Fruit fly (Drosophila melanogaster) whole organism, prepupa: ENCODE measurements around the gene RecQ4.

Source experiments
- CG10669 ChIP-seq: fragments of 200-800 bp; sonication (Bioruptor generic); optimal IDR thresholded peaks from 3 replicates; lab custom pipeline; 2018; ENCODE audit warnings: missing biosample characterization, mild to moderate bottlenecking, missing genetic modification characterization, moderate library complexity
- CG11294 ChIP-seq: fragments of 200-800 bp; sonication (Bioruptor generic); IDR thresholded peaks from 2 replicates; pipeline ENCODE4 v1.3.6; 2022; ENCODE audit warnings: missing biosample characterization, missing genetic modification characterization
- CG11762 ChIP-seq: fragments of 200-800 bp; sonication (Bioruptor generic); optimal IDR thresholded peaks from 3 replicates; lab custom pipeline; 2016; ENCODE audit warnings: missing biosample characterization, missing genetic modification characterization; ENCODE audit not compliant: insufficient read depth
- CG15336 ChIP-seq: fragments of 200-800 bp; sonication (Bioruptor generic); IDR thresholded peaks from 2 replicates; pipeline ENCODE4 v1.3.6; 2022; ENCODE audit warnings: missing biosample characterization, missing genetic modification characterization
- CG1621 ChIP-seq: fragments of 200-800 bp; sonication (Bioruptor generic); optimal IDR thresholded peaks from 3 replicates; lab custom pipeline; 2018; ENCODE audit warnings: missing biosample characterization, mild to moderate bottlenecking, missing genetic modification characterization
- CG31627 ChIP-seq: fragments of 200-800 bp; sonication (Bioruptor generic); optimal IDR thresholded peaks from 3 replicates; lab custom pipeline; 2016; ENCODE audit warnings: missing biosample characterization, missing genetic modification characterization
- CG34406 ChIP-seq: fragments of 200-800 bp; sonication (Bioruptor generic); optimal IDR thresholded peaks from 3 replicates; lab custom pipeline; 2016; ENCODE audit warnings: missing biosample characterization, missing genetic modification characterization
- CG3919 ChIP-seq: fragments of 200-800 bp; sonication (Bioruptor generic); optimal IDR thresholded peaks from 3 replicates; lab custom pipeline; 2016; ENCODE audit warnings: missing biosample characterization, missing genetic modification characterization
- CG6163 ChIP-seq: fragments of 200-800 bp; sonication (Bioruptor generic); IDR thresholded peaks from 3 replicates; pipeline ENCODE4 v1.3.6; 2022; ENCODE audit warnings: missing biosample characterization, missing genetic modification characterization
- CG6808 ChIP-seq: fragments of 200-800 bp; sonication (Bioruptor generic); optimal IDR thresholded peaks from 3 replicates; lab custom pipeline; 2017; ENCODE audit warnings: missing biosample characterization, missing genetic modification characterization, mild to moderate bottlenecking, moderate library complexity, missing genetic modification reagents
- CG6854 ChIP-seq: fragments of 200-800 bp; sonication (Bioruptor generic); optimal IDR thresholded peaks from 2 replicates; lab custom pipeline; 2017; ENCODE audit warnings: missing biosample characterization, mild to moderate bottlenecking, missing genetic modification characterization
- CG7368 ChIP-seq: fragments of 200-800 bp; sonication (Bioruptor generic); optimal IDR thresholded peaks from 3 replicates; lab custom pipeline; 2016; ENCODE audit warnings: missing biosample characterization, missing genetic modification characterization
- CG8632 ChIP-seq: fragments of 200-800 bp; sonication (Bioruptor generic); optimal IDR thresholded peaks from 3 replicates; lab custom pipeline; 2016; ENCODE audit warnings: missing biosample characterization, missing genetic modification characterization
- CG9139 ChIP-seq: fragments of 200-800 bp; sonication (Bioruptor generic); optimal IDR thresholded peaks from 3 replicates; lab custom pipeline; 2017; ENCODE audit warnings: missing biosample characterization, mild to moderate bottlenecking, missing genetic modification characterization
- Eip75B ChIP-seq: fragments of 200-800 bp; sonication (Bioruptor generic); optimal IDR thresholded peaks from 3 replicates; lab custom pipeline; 2016; ENCODE audit warnings: missing biosample characterization, missing genetic modification characterization
- Eip78C ChIP-seq: fragments of 200-800 bp; sonication (Bioruptor generic); peaks from one replicate; lab custom pipeline; 2016; ENCODE audit warnings: missing biosample characterization, missing genetic modification characterization
- Eip93F ChIP-seq: fragments of 200-800 bp; sonication (Bioruptor generic); optimal IDR thresholded peaks from 2 replicates; lab custom pipeline; 2016; ENCODE audit warnings: missing biosample characterization, mild to moderate bottlenecking, missing genetic modification characterization
- Ets21C ChIP-seq: fragments of 200-800 bp; sonication (Bioruptor generic); optimal IDR thresholded peaks from 3 replicates; lab custom pipeline; 2016; ENCODE audit warnings: missing biosample characterization, missing genetic modification characterization
- Ets96B ChIP-seq: fragments of 200-800 bp; optimal IDR thresholded peaks from 2 replicates; lab custom pipeline; 2019; ENCODE audit warnings: missing biosample characterization, mild to moderate bottlenecking, missing genetic modification characterization, moderate library complexity
- Gug ChIP-seq: fragments of 200-800 bp; sonication (Bioruptor generic); IDR thresholded peaks from 2 replicates; pipeline ENCODE4 v1.3.6; 2022; ENCODE audit warnings: missing biosample characterization, missing genetic modification characterization
- Hr38 ChIP-seq: sonication (Bioruptor generic); optimal IDR thresholded peaks from 2 replicates; lab custom pipeline; 2016; ENCODE audit warnings: missing biosample characterization, missing genetic modification characterization
- Hr39 ChIP-seq: fragments of 200-800 bp; sonication (Bioruptor generic); optimal IDR thresholded peaks from 2 replicates; lab custom pipeline; 2016; ENCODE audit warnings: missing biosample characterization, missing genetic modification characterization
- Met ChIP-seq: fragments of 200-800 bp; sonication (Bioruptor generic); optimal IDR thresholded peaks from 3 replicates; lab custom pipeline; 2016; ENCODE audit warnings: missing biosample characterization, missing genetic modification characterization
- OdsH ChIP-seq: fragments of 200-800 bp; sonication (Bioruptor generic); optimal IDR thresholded peaks from 3 replicates; lab custom pipeline; 2016; ENCODE audit warnings: missing biosample characterization, missing genetic modification characterization
- Sox102F ChIP-seq: fragments of 200-800 bp; sonication (Bioruptor generic); optimal IDR thresholded peaks from 2 replicates; lab custom pipeline; 2016; ENCODE audit warnings: missing biosample characterization, mild to moderate bottlenecking, missing genetic modification characterization
- Sox15 ChIP-seq: fragments of 200-800 bp; sonication (Bioruptor generic); optimal IDR thresholded peaks from 3 replicates; lab custom pipeline; 2016; ENCODE audit warnings: missing biosample characterization, missing genetic modification characterization
- achi ChIP-seq: fragments of 200-800 bp; sonication (Bioruptor generic); optimal IDR thresholded peaks from 3 replicates; lab custom pipeline; 2016; ENCODE audit warnings: missing biosample characterization, missing genetic modification characterization
- acj6 ChIP-seq: fragments of 200-800 bp; sonication (Bioruptor generic); optimal IDR thresholded peaks from 3 replicates; lab custom pipeline; 2016; ENCODE audit warnings: missing biosample characterization, missing genetic modification characterization
- cyc ChIP-seq: fragments of 200-800 bp; sonication (Bioruptor generic); optimal IDR thresholded peaks from 3 replicates; lab custom pipeline; 2016; ENCODE audit warnings: missing biosample characterization, missing genetic modification characterization
- eg ChIP-seq: fragments of 200-800 bp; sonication (Bioruptor generic); IDR thresholded peaks from 3 replicates; pipeline ENCODE4 v1.3.6; 2022; ENCODE audit warnings: missing biosample characterization, missing genetic modification characterization
- esn ChIP-seq: fragments of 200-800 bp; sonication (Bioruptor generic); optimal IDR thresholded peaks from 2 replicates; lab custom pipeline; 2016; ENCODE audit warnings: missing biosample characterization, mild to moderate bottlenecking, missing genetic modification characterization, moderate library complexity
- fd85E ChIP-seq: fragments of 200-800 bp; sonication (Bioruptor generic); optimal IDR thresholded peaks from 3 replicates; lab custom pipeline; 2016; ENCODE audit warnings: missing biosample characterization, missing genetic modification characterization
- fkh ChIP-seq: fragments of 200-800 bp; sonication (Bioruptor generic); optimal IDR thresholded peaks from 3 replicates; lab custom pipeline; 2017; ENCODE audit warnings: missing biosample characterization, mild to moderate bottlenecking, missing genetic modification characterization, moderate library complexity
- lz ChIP-seq: fragments of 200-800 bp; sonication (Bioruptor generic); optimal IDR thresholded peaks from 3 replicates; lab custom pipeline; 2016; ENCODE audit warnings: missing biosample characterization, missing genetic modification characterization
- net ChIP-seq: fragments of 200-800 bp; sonication (Bioruptor generic); optimal IDR thresholded peaks from 3 replicates; lab custom pipeline; 2016; ENCODE audit warnings: missing biosample characterization, missing genetic modification characterization
- pdm3 ChIP-seq: fragments of 200-800 bp; sonication (Bioruptor generic); optimal IDR thresholded peaks from 3 replicates; lab custom pipeline; 2016; ENCODE audit warnings: missing biosample characterization, missing genetic modification characterization
- salr ChIP-seq, 2 experiments: fragments of 200-800 bp; sonication (Bioruptor generic); optimal IDR thresholded peaks; 3 replicates each; lab custom pipeline; 2016 to 2018; ENCODE audit warnings: missing biosample characterization in 2 of 2, missing genetic modification characterization in 2 of 2, mild to moderate bottlenecking in 1 of 2
- spab ChIP-seq: fragments of 200-800 bp; sonication (Bioruptor generic); optimal IDR thresholded peaks from 2 replicates; lab custom pipeline; 2017; ENCODE audit warnings: missing biosample characterization, mild to moderate bottlenecking, missing genetic modification characterization, missing genetic modification reagents
- ss ChIP-seq, 2 experiments: fragments of 200-800 bp; sonication (Bioruptor generic); optimal IDR thresholded peaks; 2 replicates in 1 of 2; 3 replicates in 1 of 2; lab custom pipeline; 2017 to 2018; ENCODE audit warnings: mild to moderate bottlenecking in 2 of 2, missing biosample characterization in 2 of 2, missing genetic modification characterization in 2 of 2, moderate library complexity in 1 of 2
- svp ChIP-seq: fragments of 200-800 bp; sonication (Bioruptor generic); peaks from one replicate; lab custom pipeline; 2016; ENCODE audit warnings: missing biosample characterization, missing genetic modification characterization
- vri ChIP-seq: fragments of 200-800 bp; sonication (Bioruptor generic); optimal IDR thresholded peaks from 3 replicates; lab custom pipeline; 2016; ENCODE audit warnings: missing biosample characterization, mild to moderate bottlenecking, missing genetic modification characterization

Gene RecQ4

dm6 chr3L:8156199-8156598, 19.6 kb downstream of the RecQ4 start (continued):
- TF ChIP-seq lz (GFP tag; lab: Kevin White, UChicago) (peak; percentile 23), CG1621 (tag; lab: Kevin White, UChicago) (no peak), Sox15 (GFP tag; lab: Kevin White, UChicago) (no peak), CG10669 (GFP tag; lab: Kevin White, UChicago) (peak; percentile 16), CG15336 (GFP tag; lab: Robert Waterston, UW) (peak; percentile 41; the same call in 1 of the 2 replicates), Hr39 (no peak), Eip75B (no peak), salr (GFP tag; optimal IDR thresholded peaks at IDR 0.05; lab: Kevin White, UChicago) (no peak), vri (GFP tag; lab: Kevin White, UChicago) (no peak), ss (GFP tag; optimal IDR thresholded peaks at IDR 0.05; lab: Kevin White, UChicago) (peak in 1 of 2 experiments; percentile 22), Gug (no peak), pdm3 (GFP tag; lab: Kevin White, UChicago) (peak; percentile 31), OdsH (peak; percentile 17), CG6163 (peak; percentile 68), net (peak; percentile 15), CG3919 (GFP tag; lab: Kevin White, UChicago) (peak; percentile 42), CG11294 (GFP tag; lab: Robert Waterston, UW) (no peak), CG7368 (GFP tag; lab: Kevin White, UChicago) (no peak), achi (GFP tag; lab: Kevin White, UChicago) (no peak), Ets21C (GFP tag; lab: Kevin White, UChicago) (no peak), Hr38 (GFP tag; lab: Kevin White, UChicago) (no peak), CG8632 (GFP tag; lab: Kevin White, UChicago) (peak; percentile 29), CG31627 (GFP tag; lab: Kevin White, UChicago) (no peak), CG11762 (GFP tag; lab: Kevin White, UChicago) (no peak), Met (GFP tag; lab: Kevin White, UChicago) (peak; percentile 29), acj6 (GFP tag; lab: Kevin White, UChicago) (peak; percentile 28)
- TF ChIP-seq, all 60 proteins: peak for 25

DNA sequence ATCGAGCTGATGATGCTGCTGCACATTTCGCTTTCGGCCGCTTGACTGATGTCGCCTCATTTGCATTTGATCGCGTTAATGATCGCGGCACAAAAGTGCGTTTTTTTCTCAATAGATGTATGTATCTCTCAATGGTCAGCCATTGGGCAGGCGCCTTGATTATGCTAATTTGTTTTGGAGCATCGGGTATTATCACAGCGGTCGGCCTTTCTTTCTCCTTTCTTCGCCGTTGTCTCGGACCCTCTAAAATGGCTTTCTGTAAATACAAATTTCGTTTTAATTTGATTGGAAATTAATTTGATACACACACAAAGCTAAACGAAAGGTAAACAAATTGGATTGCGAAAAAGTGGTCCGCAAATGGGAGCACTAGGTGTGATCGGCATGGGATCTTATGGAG, 20.5 kb downstream of the RecQ4 start:
- TF ChIP-seq svp (GFP tag; lab: Kevin White, UChicago) (no peak), eg (GFP tag; lab: Robert Waterston, UW) (no peak), salr (GFP tag; optimal IDR thresholded peaks at IDR 0.05; lab: Kevin White, UChicago) (no peak), CG10669 (GFP tag; lab: Kevin White, UChicago) (no peak), acj6 (GFP tag; lab: Kevin White, UChicago) (no peak), Sox102F (GFP tag; lab: Kevin White, UChicago) (no peak), CG34406 (no peak), CG6854 (GFP tag; lab: Kevin White, UChicago) (no peak), fkh (no peak), CG15336 (GFP tag; lab: Robert Waterston, UW) (no peak), ss (GFP tag; optimal IDR thresholded peaks at IDR 0.05; lab: Kevin White, UChicago) (no peak), Eip75B (no peak), lz (GFP tag; lab: Kevin White, UChicago) (no peak), Eip78C (no peak), Eip93F (GFP tag; lab: Kevin White, UChicago) (no peak)

- peak; percentile 10 for TF ChIP-seq CG8632 (GFP tag; lab: Kevin White, UChicago)
- TF ChIP-seq Sox15 (GFP tag; lab: Kevin White, UChicago) = no peak
- TF ChIP-seq CG10669 (GFP tag; lab: Kevin White, UChicago) = peak; percentile 9
- TF ChIP-seq lz (GFP tag; lab: Kevin White, UChicago) = no peak
- peak; percentile 37; the same call in 1 of the 2 replicates for TF ChIP-seq CG15336 (GFP tag; lab: Robert Waterston, UW)
- TF ChIP-seq CG9139 (GFP tag; lab: Kevin White, UChicago) = peak; percentile 36
- TF ChIP-seq CG7368 (GFP tag; lab: Kevin White, UChicago) = no peak
- TF ChIP-seq ss (GFP tag; optimal IDR thresholded peaks at IDR 0.05; lab: Kevin White, UChicago) = peak in 1 of 2 experiments; percentile 36
- TF ChIP-seq CG6854 (GFP tag; lab: Kevin White, UChicago) = no peak
- peak; percentile 41 for TF ChIP-seq CG6808 (GFP tag; lab: Kevin White, UChicago)
- peak; percentile 18 for TF ChIP-seq spab (GFP tag; lab: Kevin White, UChicago)
- TF ChIP-seq esn (GFP tag; lab: Kevin White, UChicago) = no peak
- no peak for TF ChIP-seq CG34406
- TF ChIP-seq cyc (GFP tag; lab: Kevin White, UChicago) = no peak
- peak; percentile 18 for TF ChIP-seq Eip78C
- no peak for TF ChIP-seq CG11294 (GFP tag; lab: Robert Waterston, UW)
- TF ChIP-seq net = no peak
- TF ChIP-seq Sox102F (GFP tag; lab: Kevin White, UChicago) = no peak
- TF ChIP-seq fd85E (GFP tag; lab: Kevin White, UChicago) = no peak
- TF ChIP-seq CG6163 = no peak; the same call in 2 of the 3 replicates
- TF ChIP-seq Met (GFP tag; lab: Kevin White, UChicago) = no peak
- no peak for TF ChIP-seq svp (GFP tag; lab: Kevin White, UChicago)
- no peak for TF ChIP-seq Ets96B
Measured at dm6 chr3L:8154544-8154943, 21.2 kb downstream of the RecQ4 start.
